Fruit fly (Drosophila melanogaster): Measurements from ENCODE around the gene Naa30A.
A peak's percentile ranks its signal among the peaks of the same experiment; 100 is the strongest.

Naa30A gene

DNA sequence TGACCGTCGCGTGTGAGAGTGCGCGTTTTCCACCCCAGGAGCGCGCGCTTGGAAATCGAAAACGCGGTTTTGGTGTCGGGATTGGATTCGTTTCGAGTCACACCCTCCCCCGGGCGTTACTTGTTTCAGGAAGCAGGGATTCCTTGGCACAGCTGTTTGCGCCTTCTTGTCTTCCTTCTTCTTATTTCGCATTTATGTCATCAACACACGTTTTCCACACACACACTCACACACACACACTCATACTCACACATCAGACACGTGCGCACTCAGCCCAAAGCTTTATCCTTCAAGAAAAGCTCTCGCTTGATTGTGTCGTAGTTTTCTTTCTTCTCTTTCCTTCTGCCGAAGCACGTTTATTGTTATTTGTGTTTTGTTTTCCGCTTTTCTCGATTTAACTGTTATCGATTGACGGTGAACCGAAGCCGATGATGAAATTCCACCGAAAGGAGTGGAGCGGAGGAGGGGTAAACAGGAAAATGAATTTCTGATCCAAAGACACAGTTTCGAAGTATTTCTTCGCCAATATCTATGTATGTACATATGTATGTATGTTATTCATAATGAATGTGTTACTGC, 39.6 kb downstream of the Naa30A start:
- TF ChIP-seq D1 (tag; optimal IDR thresholded peaks at IDR 0.05) (no peak), CG14655 (GFP tag; optimal IDR thresholded peaks at IDR 0.05) (no peak), CG15710 (tag; optimal IDR thresholded peaks at IDR 0.05) (no peak), fd96Ca (GFP tag; IDR thresholded peaks at IDR 0.05) (no peak), Snoo (tag; optimal IDR thresholded peaks at IDR 0.05) (no peak), Pif1A (GFP tag; optimal IDR thresholded peaks at IDR 0.05) (no peak), CG9948 (tag; optimal IDR thresholded peaks at IDR 0.05) (no peak), CG12605 (GFP tag; IDR thresholded peaks at IDR 0.05) (no peak), Pif1B (GFP tag; optimal IDR thresholded peaks at IDR 0.05) (no peak), CG10348 (GFP tag; IDR thresholded peaks at IDR 0.05) (no peak), EcR (GFP tag; optimal IDR thresholded peaks at IDR 0.05) (no peak), rn (GFP tag; IDR thresholded peaks at IDR 0.05) (no peak), CG13204 (GFP tag; optimal IDR thresholded peaks at IDR 0.05) (no peak)

DNA sequence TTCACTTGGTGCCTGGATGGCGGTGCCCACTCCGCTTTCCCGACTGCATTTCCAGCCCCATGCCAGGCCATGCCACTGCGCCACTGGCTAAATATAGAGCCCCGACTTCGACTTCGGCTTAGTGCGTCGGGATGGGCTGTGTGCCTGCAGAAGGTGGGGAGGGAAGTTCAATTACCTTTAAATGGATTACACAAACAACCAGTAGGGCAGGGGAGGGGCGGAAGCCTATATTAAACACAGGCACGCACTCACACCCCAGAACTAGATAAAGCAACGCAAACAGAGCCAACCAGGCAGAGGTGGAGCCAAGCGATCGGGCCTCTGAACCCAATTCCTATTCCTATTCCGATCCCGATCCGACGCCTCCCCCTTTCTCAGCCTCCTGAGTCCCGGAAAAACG, 40.6 kb downstream of the Naa30A start:
- TF ChIP-seq EcR (GFP tag; optimal IDR thresholded peaks at IDR 0.05) (peak; percentile 60), CG4496 (GFP tag; IDR thresholded peaks at IDR 0.05) (no peak)

DNA sequence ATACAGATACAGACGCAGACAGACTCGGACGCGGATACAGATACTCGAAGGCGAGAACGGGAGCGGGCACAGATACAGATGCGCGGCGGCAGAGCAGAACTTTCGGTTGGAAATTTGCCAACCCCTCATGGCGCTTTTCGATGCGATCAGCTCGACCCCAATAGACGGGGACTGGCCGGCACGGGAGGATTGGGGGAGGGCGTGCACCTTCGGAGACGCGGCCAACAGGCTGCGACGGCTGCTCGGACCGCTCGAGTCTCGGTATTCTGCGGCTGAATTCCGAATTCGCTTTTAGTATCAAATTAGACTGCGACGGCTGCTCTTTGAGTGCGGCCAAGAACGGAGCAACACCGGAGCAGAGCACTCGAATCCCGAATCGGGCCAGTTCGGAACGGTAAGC, 42.3 kb downstream of the Naa30A start:
- TF ChIP-seq rn (GFP tag; IDR thresholded peaks at IDR 0.05) (no peak), Ets98B (GFP tag; IDR thresholded peaks at IDR 0.05) (no peak), CG8301 (tag; optimal IDR thresholded peaks at IDR 0.05) (no peak), gl (tag; optimal IDR thresholded peaks at IDR 0.05) (no peak), Pif1A (GFP tag; optimal IDR thresholded peaks at IDR 0.05) (no peak), CG13204 (GFP tag; optimal IDR thresholded peaks at IDR 0.05) (peak; percentile 14)

DNA sequence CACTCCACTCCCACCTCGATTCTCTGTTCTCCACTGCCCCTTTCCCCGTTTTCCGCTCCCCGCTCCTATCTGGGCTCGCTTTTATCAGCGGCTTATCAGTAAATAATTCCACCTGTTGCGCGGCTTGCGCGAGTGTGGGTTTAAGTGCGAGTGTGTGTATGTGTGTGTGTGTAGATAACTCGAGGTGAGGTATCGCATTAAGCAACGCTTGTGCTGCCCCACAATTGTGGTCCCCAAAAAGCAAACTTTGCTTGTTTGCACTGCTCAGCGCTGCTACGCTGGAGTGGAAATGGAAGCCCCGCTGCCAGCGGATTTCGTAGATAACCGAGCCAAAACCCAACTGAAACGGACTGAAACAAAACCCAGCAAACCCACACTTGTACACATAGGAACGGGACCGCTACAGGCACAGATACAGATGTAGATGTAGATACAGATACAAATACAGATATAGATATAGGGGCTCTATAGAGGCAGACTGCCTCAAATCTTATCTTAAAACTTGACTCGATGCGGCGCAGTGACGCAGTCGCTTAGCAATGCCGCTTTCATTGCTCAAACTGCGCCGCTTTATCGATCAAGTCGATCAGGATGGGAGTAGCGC, 45.3 kb downstream of the Naa30A start:
- TF ChIP-seq Pif1A (GFP tag; optimal IDR thresholded peaks at IDR 0.05) (no peak), CG9948 (tag; optimal IDR thresholded peaks at IDR 0.05) (no peak), CG10348 (GFP tag; IDR thresholded peaks at IDR 0.05) (no peak), EcR (GFP tag; optimal IDR thresholded peaks at IDR 0.05) (no peak), CG32121 (GFP tag; IDR thresholded peaks at IDR 0.05) (no peak)

DNA sequence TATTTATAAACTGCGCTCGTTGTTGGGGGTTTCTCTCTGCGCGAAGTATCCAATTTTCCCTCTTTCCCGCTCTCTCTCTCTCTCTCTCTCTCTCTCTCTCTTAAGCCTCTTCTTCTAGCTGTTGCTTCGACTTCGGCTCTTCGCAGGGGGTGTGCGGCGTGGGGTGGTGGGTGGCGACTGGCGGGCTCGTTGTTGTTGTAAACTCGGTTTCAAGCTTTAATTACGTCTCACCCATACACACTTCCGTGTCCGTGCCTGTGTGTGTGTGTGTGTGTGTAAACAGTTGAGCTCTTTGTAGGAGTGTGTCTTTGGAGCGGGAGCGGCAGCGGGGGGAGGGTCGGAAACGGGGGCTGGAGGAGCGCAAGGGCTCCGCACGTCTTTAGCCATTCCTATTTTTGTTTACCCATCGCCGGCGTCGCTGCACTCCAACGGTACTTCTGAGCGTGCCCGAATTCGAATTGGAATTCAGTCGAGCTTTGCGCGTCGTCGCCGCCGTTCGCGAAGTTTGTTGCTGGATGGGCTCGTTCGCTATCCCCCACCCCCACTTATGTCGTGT, 46.3 kb downstream of the Naa30A start:
- no peak for TF ChIP-seq CG12605 (GFP tag; IDR thresholded peaks at IDR 0.05)
- no peak for TF ChIP-seq D1 (tag; optimal IDR thresholded peaks at IDR 0.05)
- no peak for TF ChIP-seq rn (GFP tag; IDR thresholded peaks at IDR 0.05)
- no peak for TF ChIP-seq CG15710 (tag; optimal IDR thresholded peaks at IDR 0.05)
- no peak for TF ChIP-seq CG8159 (tag; optimal IDR thresholded peaks at IDR 0.05)
- TF ChIP-seq Pif1A (GFP tag; optimal IDR thresholded peaks at IDR 0.05) = no peak
- TF ChIP-seq Ets98B (GFP tag; IDR thresholded peaks at IDR 0.05) = peak; percentile 6; the same call in 1 of the 2 replicates
- no peak for TF ChIP-seq CG14655 (GFP tag; optimal IDR thresholded peaks at IDR 0.05)
- no peak for TF ChIP-seq CG17806 (tag; optimal IDR thresholded peaks at IDR 0.05)
- no peak for TF ChIP-seq CG34367 (tag; optimal IDR thresholded peaks at IDR 0.05)
- TF ChIP-seq Pif1B (GFP tag; optimal IDR thresholded peaks at IDR 0.05) = no peak
- no peak for TF ChIP-seq CG32121 (GFP tag; IDR thresholded peaks at IDR 0.05)
- no peak for TF ChIP-seq Snoo (tag; optimal IDR thresholded peaks at IDR 0.05)
- TF ChIP-seq CG13204 (GFP tag; optimal IDR thresholded peaks at IDR 0.05) = peak; percentile 95
- no peak for TF ChIP-seq CG4496 (GFP tag; IDR thresholded peaks at IDR 0.05)
- TF ChIP-seq fd96Ca (GFP tag; IDR thresholded peaks at IDR 0.05) = no peak
- TF ChIP-seq gl (tag; optimal IDR thresholded peaks at IDR 0.05) = no peak
- peak; percentile 21 for TF ChIP-seq EcR (GFP tag; optimal IDR thresholded peaks at IDR 0.05)
- TF ChIP-seq CG8301 (tag; optimal IDR thresholded peaks at IDR 0.05) = no peak
- TF ChIP-seq CG10348 (GFP tag; IDR thresholded peaks at IDR 0.05) = no peak
- no peak for TF ChIP-seq CG9948 (tag; optimal IDR thresholded peaks at IDR 0.05)

DNA sequence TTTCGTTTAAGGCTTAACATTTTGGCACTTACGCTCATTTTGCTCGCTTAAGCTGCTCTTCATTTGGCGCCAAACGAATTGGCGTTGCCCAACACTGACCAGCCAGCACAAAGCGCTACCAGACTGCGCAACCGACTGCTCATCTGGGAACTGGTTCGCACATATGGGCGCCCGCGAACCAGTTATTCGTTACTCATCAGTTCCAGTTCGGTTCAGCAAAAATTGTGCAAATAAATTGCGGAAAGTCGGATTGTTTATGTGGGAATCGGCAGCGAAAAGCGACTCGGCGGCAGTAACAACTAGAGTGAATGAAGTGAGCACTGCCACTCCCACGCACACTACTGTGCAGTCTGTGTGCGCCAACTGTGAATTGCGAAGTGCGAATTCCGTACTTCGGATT, 51.0 kb downstream of the Naa30A start, which contains the start of gene Rilpl:
TSS of gene Rilpl (plus strand) at position 180 of the 400 bp plus-strand sequence.
- no peak for TF ChIP-seq EcR (GFP tag; optimal IDR thresholded peaks at IDR 0.05)
- peak; percentile 41; the same call in 1 of the 3 replicates for TF ChIP-seq CG4496 (GFP tag; IDR thresholded peaks at IDR 0.05)
- TF ChIP-seq gl (tag; optimal IDR thresholded peaks at IDR 0.05) = no peak
- TF ChIP-seq rn (GFP tag; IDR thresholded peaks at IDR 0.05) = no peak
- TF ChIP-seq CG14655 (GFP tag; optimal IDR thresholded peaks at IDR 0.05) = no peak
- no peak for TF ChIP-seq Pif1A (GFP tag; optimal IDR thresholded peaks at IDR 0.05)
- no peak for TF ChIP-seq Snoo (tag; optimal IDR thresholded peaks at IDR 0.05)
- peak; percentile 22; the same call in 1 of the 2 replicates for TF ChIP-seq CG32121 (GFP tag; IDR thresholded peaks at IDR 0.05)
- TF ChIP-seq CG10348 (GFP tag; IDR thresholded peaks at IDR 0.05) = no peak
- no peak for TF ChIP-seq CG17806 (tag; optimal IDR thresholded peaks at IDR 0.05)
